Worm (Caenorhabditis elegans): ENCODE data around the gene F55A11.7.

The F55A11.7 gene

DNA sequence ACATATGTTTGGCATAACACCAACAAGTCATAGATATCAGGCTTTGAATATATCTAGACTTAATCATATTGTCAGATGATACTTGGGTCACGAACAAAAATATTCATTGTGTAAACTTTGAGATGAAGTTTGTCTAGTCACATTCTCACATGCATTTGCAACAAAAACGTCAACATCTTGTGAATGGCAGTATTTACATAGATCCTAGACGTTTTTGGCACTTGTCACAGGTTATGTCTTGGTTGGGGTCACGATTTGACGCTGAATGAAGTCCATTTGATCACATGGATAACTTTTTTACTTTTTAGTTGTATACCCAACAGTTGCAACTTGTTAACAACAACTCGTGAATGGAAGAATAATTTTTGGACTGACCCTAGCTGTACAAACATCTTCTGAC, 11.1 kb upstream of the F55A11.7 start:
- TF ChIP-seq ceh-28 (tag; optimal IDR thresholded peaks at IDR 0.05) = no peak
- TF ChIP-seq nhr-77 (tag; optimal IDR thresholded peaks at IDR 0.05) = no peak
- no peak for TF ChIP-seq nhr-28 (tag; optimal IDR thresholded peaks at IDR 0.05)
- no peak for TF ChIP-seq egl-5 (tag; optimal IDR thresholded peaks at IDR 0.05)
- no peak for TF ChIP-seq ztf-4 (tag; optimal IDR thresholded peaks at IDR 0.05)
- no peak for TF ChIP-seq nhr-67 (tag; optimal IDR thresholded peaks at IDR 0.05)
- TF ChIP-seq pha-4 (tag; optimal IDR thresholded peaks at IDR 0.05) = no peak
- no peak for TF ChIP-seq lin-15B (tag; optimal IDR thresholded peaks at IDR 0.05)
- TF ChIP-seq nhr-76 (tag; optimal IDR thresholded peaks at IDR 0.05) = no peak
- TF ChIP-seq elt-1 (tag; optimal IDR thresholded peaks at IDR 0.05) = no peak
- TF ChIP-seq aly-2 (tag; optimal IDR thresholded peaks at IDR 0.05) = no peak
- TF ChIP-seq nhr-23 (tag; optimal IDR thresholded peaks at IDR 0.05) = no peak
- no peak for TF ChIP-seq skn-1 (tag; optimal IDR thresholded peaks at IDR 0.05)
- no peak for TF ChIP-seq fkh-2 (tag; optimal IDR thresholded peaks at IDR 0.05)
- no peak for TF ChIP-seq daf-12 (tag; optimal IDR thresholded peaks at IDR 0.05)
- no peak for TF ChIP-seq fkh-10 (GFP tag; optimal IDR thresholded peaks at IDR 0.05)

DNA sequence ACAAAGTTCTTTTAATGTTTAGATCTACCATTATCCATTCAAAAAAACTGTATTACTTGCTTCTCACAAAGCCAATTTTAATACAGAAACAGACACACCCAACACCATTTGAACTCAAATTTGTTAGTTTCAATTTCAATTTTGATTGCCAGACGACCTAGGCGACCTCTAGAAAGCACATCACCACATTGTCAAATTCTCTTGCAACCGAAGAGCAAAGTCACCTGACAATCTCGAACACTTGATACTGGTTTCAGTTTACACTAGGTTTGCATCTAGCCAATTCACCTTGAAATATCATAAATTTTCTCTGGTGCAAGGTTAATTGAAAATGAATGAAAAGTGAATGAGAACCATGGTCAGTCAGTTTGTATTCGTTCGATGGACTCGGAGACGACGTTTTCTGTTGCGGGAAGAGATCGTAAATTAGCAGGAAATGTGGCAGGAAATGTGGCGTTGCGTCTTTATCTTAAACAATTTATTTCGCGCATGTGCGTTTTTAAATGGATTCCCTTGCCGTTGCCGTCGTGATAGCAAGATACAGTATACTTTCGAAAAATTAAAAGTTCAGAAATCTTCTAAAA, 10.1 kb upstream of the F55A11.7 start:
- TF ChIP-seq nhr-25 (tag; optimal IDR thresholded peaks at IDR 0.05) (peak; percentile 79), mdl-1 (tag; optimal IDR thresholded peaks at IDR 0.05) (no peak), daf-12 (tag; optimal IDR thresholded peaks at IDR 0.05) (no peak), mml-1 (tag; optimal IDR thresholded peaks at IDR 0.05) (no peak), lsy-12 (tag; optimal IDR thresholded peaks at IDR 0.05) (no peak), nhr-28 (tag; optimal IDR thresholded peaks at IDR 0.05) (no peak), nhr-43 (tag; optimal IDR thresholded peaks at IDR 0.05; ENCODE audit: poor library complexity, severe bottlenecking) (peak; percentile 47), egl-5 (tag; optimal IDR thresholded peaks at IDR 0.05) (no peak), elt-3 (tag; optimal IDR thresholded peaks at IDR 0.05) (no peak), nhr-12 (tag; optimal IDR thresholded peaks at IDR 0.05) (no peak)

DNA sequence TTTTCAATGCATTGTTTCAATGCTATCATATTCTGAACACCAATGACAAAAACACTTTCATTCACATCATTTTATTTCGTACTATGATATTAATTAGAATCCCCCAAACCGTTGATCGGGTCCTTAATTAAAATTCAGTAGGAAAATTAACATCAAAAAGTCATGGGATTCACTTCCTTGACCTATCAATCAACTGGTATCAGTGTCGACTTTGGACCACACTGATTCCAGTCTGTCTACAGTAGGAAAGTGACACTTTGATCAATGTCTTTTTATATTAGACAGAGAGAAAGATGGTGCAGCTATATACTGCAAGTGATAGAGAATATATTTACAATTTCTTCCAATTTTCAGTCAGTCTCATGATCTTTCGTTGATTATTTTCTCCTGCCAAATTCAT, 9.1 kb upstream of the F55A11.7 start:
- TF ChIP-seq nhr-67 (tag; optimal IDR thresholded peaks at IDR 0.05) (no peak), jun-1 (tag; optimal IDR thresholded peaks at IDR 0.05) (peak; percentile 2), nfya-1 (tag; optimal IDR thresholded peaks at IDR 0.05; ENCODE audit: insufficient read depth) (no peak), nhr-43 (tag; optimal IDR thresholded peaks at IDR 0.05; ENCODE audit: poor library complexity, severe bottlenecking) (peak; percentile 31), ceh-9 (tag; optimal IDR thresholded peaks at IDR 0.05) (no peak), tbx-2 (tag; optimal IDR thresholded peaks at IDR 0.05) (no peak), nhr-23 (tag; optimal IDR thresholded peaks at IDR 0.05) (peak; percentile 37), aly-2 (tag; optimal IDR thresholded peaks at IDR 0.05) (no peak)

DNA sequence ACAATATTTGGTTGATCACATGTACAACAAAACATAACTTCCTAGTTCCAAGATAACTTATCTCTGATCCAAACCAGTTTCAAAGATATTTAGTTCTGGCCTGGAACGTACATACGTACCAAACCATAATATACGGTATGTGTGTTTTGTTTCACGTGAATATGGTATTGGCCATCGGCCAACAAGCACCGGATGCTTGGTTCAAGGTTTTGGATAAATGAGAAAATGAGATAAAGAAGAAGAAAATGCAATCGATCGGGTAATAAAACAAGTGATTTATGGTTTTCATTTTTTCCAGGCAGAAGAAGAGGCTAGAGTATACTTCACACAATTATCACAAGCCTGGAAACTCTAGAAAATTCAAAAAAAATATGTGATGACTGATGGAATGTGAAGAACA, 8.1 kb upstream of the F55A11.7 start:
- no peak for TF ChIP-seq ceh-16 (tag; optimal IDR thresholded peaks at IDR 0.05)
- TF ChIP-seq ceh-28 (tag; optimal IDR thresholded peaks at IDR 0.05) = peak; percentile 47
- TF ChIP-seq unc-62 (GFP tag; optimal IDR thresholded peaks at IDR 0.05) = no peak
- TF ChIP-seq nhr-23 (tag; optimal IDR thresholded peaks at IDR 0.05) = peak; percentile 64
- peak; percentile 23 for TF ChIP-seq nhr-25 (tag; optimal IDR thresholded peaks at IDR 0.05)

DNA sequence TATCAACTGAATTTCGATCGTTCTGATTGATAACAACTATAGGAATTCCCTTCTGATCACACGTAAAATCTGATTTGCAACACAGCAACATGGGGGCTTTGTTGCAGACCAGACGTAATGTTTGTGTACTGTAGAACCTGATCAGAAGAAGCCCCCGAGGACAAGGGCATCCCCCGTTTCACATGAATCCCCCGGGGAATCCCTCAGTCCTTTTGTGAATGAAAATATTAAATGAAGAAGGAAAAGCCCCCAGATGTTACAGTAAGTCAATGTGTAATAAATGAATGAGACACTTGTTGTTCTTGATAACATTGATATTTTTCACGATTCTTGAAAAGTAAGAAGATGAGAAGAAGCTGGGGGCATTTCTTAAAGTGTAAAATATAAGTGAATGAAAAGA, 6.9 kb upstream of the F55A11.7 start:
- TF ChIP-seq fkh-2 (tag; optimal IDR thresholded peaks at IDR 0.05) = no peak
- TF ChIP-seq nhr-43 (tag; optimal IDR thresholded peaks at IDR 0.05; ENCODE audit: poor library complexity, severe bottlenecking) = peak; percentile 52
- peak; percentile 64 for TF ChIP-seq nhr-25 (tag; optimal IDR thresholded peaks at IDR 0.05)

DNA sequence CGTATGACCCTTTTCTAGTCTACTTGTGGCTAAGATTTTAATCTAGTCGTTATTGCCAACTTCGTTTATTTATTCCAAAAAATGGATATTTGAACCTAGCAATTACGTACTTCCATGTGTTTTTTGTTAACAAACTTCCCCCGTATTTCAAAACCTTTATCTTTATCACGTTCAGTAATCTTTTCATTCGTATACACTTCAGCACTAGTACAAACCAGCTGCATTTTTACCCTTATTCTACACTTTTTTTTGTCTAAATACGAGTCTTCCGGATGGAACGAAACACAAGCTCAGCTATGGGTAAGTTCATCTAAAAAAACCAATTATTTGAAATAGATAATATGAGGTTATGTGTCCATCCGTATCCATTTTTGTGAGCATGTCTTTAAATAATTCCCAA, 2.2 kb upstream of the F55A11.7 start, which contains the start of gene D2023.1:
TSS of gene D2023.1 (plus strand) at position 77 of the 400 bp plus-strand sequence.
- TF ChIP-seq nhr-67 (tag; optimal IDR thresholded peaks at IDR 0.05) (no peak), nhr-25 (tag; optimal IDR thresholded peaks at IDR 0.05) (no peak), nfya-1 (tag; optimal IDR thresholded peaks at IDR 0.05; ENCODE audit: insufficient read depth) (no peak), ztf-11 (tag; optimal IDR thresholded peaks at IDR 0.05) (no peak), jun-1 (tag; optimal IDR thresholded peaks at IDR 0.05) (no peak), nhr-12 (tag; optimal IDR thresholded peaks at IDR 0.05) (no peak), eor-1 (tag; optimal IDR thresholded peaks at IDR 0.05) (no peak)

Measured in whole organism, L3 larva.